Fruit fly (Drosophila melanogaster) whole organism, wandering third instar larva: ENCODE measurements around the gene ZnT63C.

Experiments used
- Abd-B ChIP-seq: fragments of >200 bp; optimal IDR thresholded peaks from 2 replicates; lab custom pipeline; 2017; ENCODE audit warnings: missing biosample characterization, missing genetic modification characterization
- CG32264 ChIP-seq: fragments of 200-800 bp; sonication (Bioruptor generic); optimal IDR thresholded peaks from 2 replicates; lab custom pipeline; 2016; ENCODE audit warnings: missing biosample characterization, missing genetic modification characterization
- CrebA ChIP-seq: fragments of 200-800 bp; sonication (Bioruptor generic); optimal IDR thresholded peaks from 2 replicates; lab custom pipeline; 2016; ENCODE audit warnings: missing biosample characterization, mild to moderate bottlenecking, missing genetic modification characterization, borderline replicate concordance
- Dfd ChIP-seq: fragments of >200 bp; optimal IDR thresholded peaks from 2 replicates; lab custom pipeline; 2017; ENCODE audit warnings: missing biosample characterization, missing genetic modification characterization
- GATAd ChIP-seq: sonication (Bioruptor generic); optimal IDR thresholded peaks from 2 replicates; lab custom pipeline; 2016; ENCODE audit warnings: missing biosample characterization, missing genetic modification characterization
- Hnf4 ChIP-seq: fragments of 200-800 bp; sonication (Bioruptor generic); optimal IDR thresholded peaks from 2 replicates; lab custom pipeline; 2016; ENCODE audit warnings: missing biosample characterization, mild to moderate bottlenecking, missing genetic modification characterization
- Hr78 ChIP-seq: fragments of >200 bp; optimal IDR thresholded peaks from 2 replicates; lab custom pipeline; 2017; ENCODE audit warnings: missing biosample characterization, missing genetic modification characterization
- Jra ChIP-seq: sonication (Bioruptor generic); optimal IDR thresholded peaks from 2 replicates; lab custom pipeline; 2016; ENCODE audit warnings: missing biosample characterization, missing genetic modification characterization
- Mio ChIP-seq: sonication (Bioruptor generic); optimal IDR thresholded peaks from 2 replicates; lab custom pipeline; 2016; ENCODE audit warnings: missing biosample characterization, missing genetic modification characterization
- Myc ChIP-seq: fragments of >200 bp; optimal IDR thresholded peaks from 2 replicates; lab custom pipeline; 2017
- Sp1 ChIP-seq: fragments of 200-800 bp; sonication (Bioruptor generic); optimal IDR thresholded peaks from 3 replicates; lab custom pipeline; 2019; ENCODE audit warnings: missing biosample characterization, mild to moderate bottlenecking, missing genetic modification characterization, moderate library complexity
- Vsx2 ChIP-seq: fragments of 200-300, 225-300 bp; sonication (Bioruptor generic); optimal IDR thresholded peaks from 2 replicates; lab custom pipeline; 2018; ENCODE audit warnings: missing biosample characterization, missing genetic modification characterization; ENCODE audit not compliant: partially characterized antibody
- dsf ChIP-seq: sonication (Bioruptor generic); optimal IDR thresholded peaks from 2 replicates; lab custom pipeline; 2016; ENCODE audit warnings: missing biosample characterization, missing genetic modification characterization, borderline replicate concordance
- ey ChIP-seq: fragments of 200-800 bp; sonication (Bioruptor generic); optimal IDR thresholded peaks from 2 replicates; lab custom pipeline; 2016; ENCODE audit warnings: missing biosample characterization, missing genetic modification characterization
- jim ChIP-seq: fragments of 175-275, 200-325 bp; sonication (Bioruptor generic); optimal IDR thresholded peaks from 2 replicates; lab custom pipeline; 2016; ENCODE audit warnings: missing biosample characterization, mild to moderate bottlenecking, missing genetic modification characterization
- pan ChIP-seq: fragments of >200 bp; optimal IDR thresholded peaks from 2 replicates; lab custom pipeline; 2017
- psq ChIP-seq: fragments of 200-800 bp; sonication (Bioruptor generic); optimal IDR thresholded peaks from 3 replicates; lab custom pipeline; 2017; ENCODE audit warnings: missing biosample characterization, mild to moderate bottlenecking, missing genetic modification characterization, moderate library complexity
- sv ChIP-seq: fragments of 200-800 bp; sonication (Bioruptor generic); optimal IDR thresholded peaks from 3 replicates; lab custom pipeline; 2016; ENCODE audit warnings: missing biosample characterization, missing genetic modification characterization
- usp ChIP-seq: fragments of >200 bp; optimal IDR thresholded peaks from 2 replicates; lab custom pipeline; 2017; ENCODE audit warnings: missing biosample characterization, missing genetic modification characterization
- woc ChIP-seq: sonication (Bioruptor generic); optimal IDR thresholded peaks from 2 replicates; lab custom pipeline; 2016; ENCODE audit warnings: missing biosample characterization, mild to moderate bottlenecking, missing genetic modification characterization

The ZnT63C gene

DNA sequence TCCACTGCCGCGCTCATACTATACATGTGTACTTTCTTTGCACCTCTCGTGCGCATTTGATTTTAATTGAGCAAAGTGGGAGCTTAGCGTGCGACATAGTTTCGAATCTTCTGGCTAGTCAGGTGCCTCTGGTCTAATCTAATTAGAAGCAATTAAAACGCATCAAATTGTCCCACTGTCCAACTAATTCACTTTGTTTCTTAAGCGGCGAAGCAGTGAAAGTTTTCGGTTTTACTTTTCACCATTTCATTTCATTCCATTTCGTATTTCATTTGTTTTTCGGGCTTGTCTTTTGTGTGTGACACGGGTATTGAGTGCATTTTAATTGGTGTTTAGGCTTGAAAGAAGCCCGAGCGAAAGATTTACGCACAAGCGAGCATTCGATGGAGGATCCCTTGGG is 49.0 kb downstream of the ZnT63C start:
- no peak for TF ChIP-seq Mio
- no peak for TF ChIP-seq Vsx2 (GFP tag; lab: Kevin White, UChicago)
- no peak for TF ChIP-seq Abd-B (GFP tag; lab: Kevin White, UChicago)
- TF ChIP-seq Myc (lab: Kevin White, UChicago): no peak
- no peak for TF ChIP-seq psq (GFP tag; lab: Kevin White, UChicago)
- no peak for TF ChIP-seq ey (GFP tag; lab: Kevin White, UChicago)
- no peak for TF ChIP-seq pan (lab: Kevin White, UChicago)
- TF ChIP-seq dsf: no peak

- TF ChIP-seq Mio: no peak
- TF ChIP-seq Hnf4 (GFP tag; lab: Kevin White, UChicago): no peak
- no peak for TF ChIP-seq pan (lab: Kevin White, UChicago)
- TF ChIP-seq woc (GFP tag; lab: Kevin White, UChicago): no peak
- TF ChIP-seq usp (GFP tag; lab: Kevin White, UChicago): no peak
- no peak for TF ChIP-seq jim (GFP tag; lab: Kevin White, UChicago)
- TF ChIP-seq Sp1: no peak
- no peak for TF ChIP-seq sv (GFP tag; lab: Kevin White, UChicago)
- no peak for TF ChIP-seq CrebA
- TF ChIP-seq Myc (lab: Kevin White, UChicago): no peak
- TF ChIP-seq Jra (GFP tag; lab: Kevin White, UChicago): no peak
- TF ChIP-seq Hr78 (GFP tag; lab: Kevin White, UChicago): no peak
- TF ChIP-seq CG32264: no peak
- TF ChIP-seq dsf: no peak
- TF ChIP-seq Dfd (GFP tag; lab: Kevin White, UChicago): no peak
- TF ChIP-seq GATAd: no peak
- no peak for TF ChIP-seq ey (GFP tag; lab: Kevin White, UChicago)
- no peak for TF ChIP-seq Abd-B (GFP tag; lab: Kevin White, UChicago)
- TF ChIP-seq, all 38 proteins: peak for 0
These were observed 49.8 kb downstream of the ZnT63C start for dm6 chr3L:3353297-3353696.
